Worm (Caenorhabditis elegans) whole organism, L3 larva: ENCODE measurements around the gene T08D2.6.
"Not testable (repeated sequence)": the region's sequence is repeated elsewhere in the genome, so short reads cannot be mapped to it uniquely, and the experiment has no call there.

Experiments used
- R02D3.7 ChIP-seq: fragments of 150-350 bp; optimal IDR thresholded peaks from 2 replicates; lab custom pipeline; 2014; ENCODE audit warnings: missing biosample characterization, missing genetic modification characterization
- aly-2 ChIP-seq: fragments of 150-350 bp; optimal IDR thresholded peaks from 2 replicates; lab custom pipeline; 2014; ENCODE audit warnings: missing biosample characterization, missing genetic modification characterization
- ceh-28 ChIP-seq: fragments of 150-350 bp; optimal IDR thresholded peaks from 2 replicates; lab custom pipeline; 2014; ENCODE audit warnings: missing biosample characterization, missing genetic modification reagents, missing genetic modification characterization
- ceh-82 ChIP-seq: fragments of 150-350 bp; optimal IDR thresholded peaks from 2 replicates; lab custom pipeline; 2014; ENCODE audit warnings: missing biosample characterization, missing genetic modification characterization
- daf-12 ChIP-seq: fragments of 150-350 bp; optimal IDR thresholded peaks from 2 replicates; lab custom pipeline; 2014; ENCODE audit warnings: missing biosample characterization, missing genetic modification reagents, missing genetic modification characterization
- egl-27 ChIP-seq: sonication (generic microtip); optimal IDR thresholded peaks from 4 replicates; lab custom pipeline; 2017; ENCODE audit warnings: missing biosample characterization, missing genetic modification reagents, missing genetic modification characterization
- elt-2 ChIP-seq: sonication (generic microtip); optimal IDR thresholded peaks from 2 replicates; lab custom pipeline; 2016; ENCODE audit warnings: missing genetic modification reagents, mild to moderate bottlenecking, missing genetic modification characterization, missing compliant biosample characterization
- fkh-2 ChIP-seq: fragments of 150-350 bp; optimal IDR thresholded peaks from 2 replicates; lab custom pipeline; 2014; ENCODE audit warnings: missing biosample characterization, missing genetic modification reagents, missing genetic modification characterization
- fos-1 ChIP-seq: fragments of 150-350 bp; optimal IDR thresholded peaks from 2 replicates; lab custom pipeline; 2014; ENCODE audit warnings: missing biosample characterization, missing genetic modification characterization
- hmg-11 ChIP-seq: sonication (generic microtip); optimal IDR thresholded peaks from 2 replicates; lab custom pipeline; 2016; ENCODE audit warnings: missing genetic modification characterization, missing compliant biosample characterization
- jun-1 ChIP-seq: fragments of 150-350 bp; optimal IDR thresholded peaks from 2 replicates; lab custom pipeline; 2014; ENCODE audit warnings: missing biosample characterization, missing genetic modification reagents, missing genetic modification characterization
- lin-15B ChIP-seq: fragments of 150-350 bp; optimal IDR thresholded peaks from 2 replicates; lab custom pipeline; 2014; ENCODE audit warnings: missing biosample characterization, missing genetic modification characterization
- lin-39 ChIP-seq: fragments of 150-350 bp; optimal IDR thresholded peaks from 2 replicates; lab custom pipeline; 2018; ENCODE audit warnings: missing biosample characterization, missing genetic modification reagents, missing genetic modification characterization
- mml-1 ChIP-seq: fragments of 150-350 bp; sonication (generic microtip); optimal IDR thresholded peaks from 3 replicates; lab custom pipeline; 2014; ENCODE audit warnings: missing biosample characterization, missing genetic modification characterization
- nhr-11 ChIP-seq: fragments of 150-350 bp; optimal IDR thresholded peaks from 2 replicates; lab custom pipeline; 2014; ENCODE audit warnings: missing biosample characterization, missing genetic modification characterization
- nhr-12 ChIP-seq: fragments of 150-350 bp; optimal IDR thresholded peaks from 2 replicates; lab custom pipeline; 2014; ENCODE audit warnings: missing biosample characterization, missing genetic modification characterization
- nhr-25 ChIP-seq: sonication (generic microtip); optimal IDR thresholded peaks from 2 replicates; lab custom pipeline; 2017; ENCODE audit warnings: missing biosample characterization, missing genetic modification characterization
- nhr-28 ChIP-seq: fragments of 150-350 bp; optimal IDR thresholded peaks from 2 replicates; lab custom pipeline; 2014; ENCODE audit warnings: missing biosample characterization, missing genetic modification characterization
- nhr-76 ChIP-seq: fragments of 150-350 bp; sonication (generic microtip); optimal IDR thresholded peaks from 5 replicates; lab custom pipeline; 2014; ENCODE audit warnings: missing biosample characterization, missing genetic modification characterization
- nhr-77 ChIP-seq: fragments of 150-350 bp; optimal IDR thresholded peaks from 2 replicates; lab custom pipeline; 2014; ENCODE audit warnings: missing biosample characterization, missing genetic modification characterization
- pha-4 ChIP-seq: fragments of 150-350 bp; optimal IDR thresholded peaks from 2 replicates; lab custom pipeline; 2014; ENCODE audit warnings: missing biosample characterization, missing genetic modification reagents, missing genetic modification characterization
- pqm-1 ChIP-seq: fragments of 150-350 bp; optimal IDR thresholded peaks from 2 replicates; lab custom pipeline; 2017; ENCODE audit warnings: missing biosample characterization, missing genetic modification characterization, inconsistent platforms
- snpc-4 ChIP-seq: fragments of 150-350 bp; optimal IDR thresholded peaks from 2 replicates; lab custom pipeline; 2014; ENCODE audit warnings: missing biosample characterization, missing genetic modification characterization
- unc-39 ChIP-seq: sonication (generic microtip); optimal IDR thresholded peaks from 4 replicates; lab custom pipeline; 2017; ENCODE audit warnings: missing biosample characterization, missing genetic modification characterization
- zag-1 ChIP-seq: fragments of 150-350 bp; optimal IDR thresholded peaks from 2 replicates; lab custom pipeline; 2014; ENCODE audit warnings: missing biosample characterization, missing genetic modification characterization
- ztf-4 ChIP-seq: fragments of 150-350 bp; optimal IDR thresholded peaks from 2 replicates; lab custom pipeline; 2014; ENCODE audit warnings: missing biosample characterization, missing genetic modification characterization

The T08D2.6 gene

DNA sequence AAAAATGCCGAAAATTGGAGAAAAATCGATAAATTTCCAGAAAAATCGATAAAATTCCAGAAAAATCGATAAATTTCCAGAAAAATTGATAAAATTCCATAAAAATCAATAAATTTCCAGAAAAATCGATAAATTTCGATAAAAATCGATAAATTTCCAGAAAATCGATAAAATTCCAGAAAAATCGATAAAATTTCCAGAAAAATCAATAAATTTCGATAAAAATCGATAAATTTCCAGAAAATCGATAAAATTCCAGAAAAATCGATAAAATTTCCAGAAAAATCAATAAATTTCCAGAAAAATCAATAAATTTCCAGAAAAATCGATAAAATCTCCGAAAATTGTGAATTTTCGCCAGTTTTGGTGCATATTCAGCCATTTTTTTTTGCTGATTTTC lies 1.6 kb upstream of the T08D2.6 start:
- TF ChIP-seq ceh-28 (tag; lab: Kevin White, UChicago) = peak; percentile 43
- TF ChIP-seq, all 47 proteins: peak for 1; not testable (repeated sequence) for 46

ce11 chrX:177075-177474 lies 4.9 kb downstream of the T08D2.6 start, which contains the start of the genes T08D2.5 and T08D2.4:
T08D2.5 (plus strand) TSS chrX:177375.
T08D2.4 (plus strand) TSS chrX:177396.
- TF ChIP-seq daf-12 (tag; lab: Kevin White, UChicago) = no peak
- TF ChIP-seq nhr-25 (tag; lab: Kevin White, UChicago) = no peak
- TF ChIP-seq mml-1 (tag; lab: Kevin White, UChicago) = no peak
- TF ChIP-seq pqm-1 (tag; lab: Kevin White, UChicago) = no peak
- TF ChIP-seq nhr-77 (tag; lab: Kevin White, UChicago) = no peak
- no peak for TF ChIP-seq pha-4
- no peak for TF ChIP-seq fos-1 (tag; lab: Kevin White, UChicago)
- TF ChIP-seq unc-39 (tag; lab: Kevin White, UChicago) = no peak
- TF ChIP-seq zag-1 = no peak
- no peak for TF ChIP-seq aly-2 (tag; lab: Kevin White, UChicago)
- TF ChIP-seq lin-15B (tag; lab: Kevin White, UChicago) = no peak
- no peak for TF ChIP-seq egl-27 (tag; lab: Kevin White, UChicago)
- TF ChIP-seq jun-1 = no peak
- no peak for TF ChIP-seq fkh-2 (tag; lab: Kevin White, UChicago)
- TF ChIP-seq lin-39 (tag; lab: Kevin White, UChicago) = no peak

ce11 chrX:163034-163433 lies 18.9 kb downstream of the T08D2.6 start, which contains the start of gene tmed-12:
tmed-12 (minus strand) TSS chrX:163134.
- not testable (repeated sequence) for TF ChIP-seq zag-1; hmg-11 (tag; lab: Kevin White, UChicago); unc-39 (tag; lab: Kevin White, UChicago)

- no peak for TF ChIP-seq elt-2 (tag; lab: Kevin White, UChicago)
- TF ChIP-seq daf-12 (tag; lab: Kevin White, UChicago) = no peak
- TF ChIP-seq, all 47 proteins: peak for 0
These were observed 34.1 kb downstream of the T08D2.6 start, which contains the start of gene Y73B3A.11 for ce11 chrX:147824-148223. Y73B3A.11 (plus strand) TSS chrX:148124.

DNA sequence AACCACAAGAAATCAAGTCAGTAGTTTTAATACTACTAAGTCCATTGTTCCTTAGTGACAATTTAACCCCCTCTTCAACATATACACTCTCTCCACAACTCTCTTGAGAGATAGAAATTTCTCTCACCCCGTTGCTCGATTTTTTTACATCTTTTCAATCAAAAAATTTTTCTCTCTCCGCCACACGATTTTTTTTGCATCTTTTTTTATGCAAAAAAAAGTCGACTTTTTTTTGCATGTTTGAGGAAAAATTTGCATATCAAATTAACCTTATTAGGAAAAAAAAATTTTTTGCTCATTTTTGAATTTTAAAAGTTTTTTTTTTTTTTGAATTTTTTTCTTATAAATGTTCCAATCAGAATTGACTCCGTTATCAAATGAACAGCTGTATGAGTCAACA lies 35.1 kb downstream of the T08D2.6 start:
- TF ChIP-seq fkh-2 (tag; lab: Kevin White, UChicago) = no peak

DNA sequence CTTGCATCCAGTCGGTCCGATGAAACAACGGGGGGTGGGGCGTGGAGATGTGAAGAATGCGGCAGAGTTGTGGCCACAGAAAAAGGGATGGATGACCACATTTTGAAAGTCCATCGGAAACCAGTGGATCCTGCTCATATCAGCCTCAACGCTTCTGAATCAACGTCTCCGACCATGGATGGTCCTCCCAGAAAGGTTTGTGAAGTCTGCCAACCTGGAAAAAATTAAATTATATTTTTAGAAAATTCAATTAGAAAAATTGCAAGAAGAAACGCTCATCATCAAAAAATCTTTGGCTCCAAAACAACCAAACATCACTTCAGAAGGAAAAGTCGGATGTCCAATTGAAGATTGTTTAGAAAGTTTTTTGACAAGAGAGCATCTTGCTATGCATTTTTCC lies 40.8 kb downstream of the T08D2.6 start, which contains the start of gene Y73B3A.8:
Y73B3A.8 (minus strand) TSS at position 101 of the 400 bp plus-strand sequence.
- TF ChIP-seq hmg-11 (tag; lab: Kevin White, UChicago) = no peak
- no peak for TF ChIP-seq ztf-4 (tag; lab: Kevin White, UChicago)
- no peak for TF ChIP-seq elt-2 (tag; lab: Kevin White, UChicago)
- no peak for TF ChIP-seq nhr-76 (tag; lab: Kevin White, UChicago)
- no peak for TF ChIP-seq R02D3.7 (tag; lab: Kevin White, UChicago)
- no peak for TF ChIP-seq nhr-28
- TF ChIP-seq ceh-82 (tag; lab: Kevin White, UChicago) = no peak
- TF ChIP-seq snpc-4 (tag; lab: Kevin White, UChicago) = no peak
- no peak for TF ChIP-seq aly-2 (tag; lab: Kevin White, UChicago)
- TF ChIP-seq nhr-11 (tag; lab: Kevin White, UChicago) = no peak
- no peak for TF ChIP-seq nhr-12 (tag; lab: Kevin White, UChicago)
